Fruit fly (Drosophila melanogaster) whole organism, embryonic: ENCODE results near the gene mal.

Experiments used
- Atf6 ChIP-seq: fragments of 200-800 bp; sonication (Bioruptor generic); IDR thresholded peaks from 2 replicates; pipeline ENCODE4 v1.3.6; 2022; ENCODE audit warnings: missing biosample characterization, missing genetic modification characterization
- BEAF-32 ChIP-seq: fragments of 200-800 bp; sonication (Bioruptor generic); optimal IDR thresholded peaks from 3 replicates; lab custom pipeline; 2017; ENCODE audit warnings: missing biosample characterization, missing genetic modification characterization, mild to moderate bottlenecking, moderate library complexity, missing genetic modification reagents
- CG10979 ChIP-seq: fragments of 200-800 bp; sonication (Bioruptor generic); optimal IDR thresholded peaks from 2 replicates; lab custom pipeline; 2018; ENCODE audit warnings: missing biosample characterization, mild to moderate bottlenecking, missing genetic modification characterization, moderate library complexity
- CG11093 ChIP-seq: fragments of 200-800 bp; sonication (Bioruptor generic); IDR thresholded peaks from 3 replicates; pipeline ENCODE4 v1.3.6; 2022; ENCODE audit warnings: missing biosample characterization, missing genetic modification characterization
- CG12769 ChIP-seq: fragments of 200-800 bp; sonication (Bioruptor generic); optimal IDR thresholded peaks from 2 replicates; lab custom pipeline; 2019; ENCODE audit warnings: missing biosample characterization, mild to moderate bottlenecking, missing genetic modification characterization, moderate library complexity
- CG13287 ChIP-seq: fragments of 200-800 bp; sonication (Bioruptor generic); IDR thresholded peaks from 2 replicates; pipeline ENCODE4 v1.3.6; 2022; ENCODE audit warnings: missing biosample characterization, missing genetic modification characterization; ENCODE audit not compliant: partially characterized antibody
- CG13424 ChIP-seq: fragments of 200-800 bp; sonication (Bioruptor generic); optimal IDR thresholded peaks from 2 replicates; lab custom pipeline; 2019; ENCODE audit warnings: missing biosample characterization, mild to moderate bottlenecking, missing genetic modification characterization, moderate library complexity
- CG14710 ChIP-seq: fragments of 200-800 bp; sonication (Bioruptor generic); optimal IDR thresholded peaks from 3 replicates; lab custom pipeline; 2019; ENCODE audit warnings: missing biosample characterization, mild to moderate bottlenecking, missing genetic modification characterization, moderate library complexity
- CG1603 ChIP-seq: fragments of 200-800 bp; sonication (Bioruptor generic); optimal IDR thresholded peaks from 2 replicates; lab custom pipeline; 2019; ENCODE audit warnings: missing biosample characterization, mild to moderate bottlenecking, missing genetic modification characterization, moderate library complexity
- CG17385 ChIP-seq: fragments of 200-800 bp; sonication (Bioruptor generic); optimal IDR thresholded peaks from 3 replicates; lab custom pipeline; 2018; ENCODE audit warnings: missing biosample characterization, mild to moderate bottlenecking, missing genetic modification characterization
- CG17612 ChIP-seq: fragments of 200-800 bp; sonication (Bioruptor generic); IDR thresholded peaks from 2 replicates; pipeline ENCODE4 v1.3.6; 2022; ENCODE audit warnings: missing biosample characterization, missing genetic modification characterization
- CG2678 ChIP-seq: fragments of 200-800 bp; sonication (Bioruptor generic); optimal IDR thresholded peaks from 3 replicates; lab custom pipeline; 2019; ENCODE audit warnings: missing biosample characterization, mild to moderate bottlenecking, missing genetic modification characterization, moderate library complexity
- CG2712 ChIP-seq: fragments of 200-800 bp; optimal IDR thresholded peaks from 3 replicates; lab custom pipeline; 2019; ENCODE audit warnings: missing biosample characterization, mild to moderate bottlenecking, missing genetic modification characterization, moderate library complexity
- CG42726 ChIP-seq: fragments of 200-800 bp; sonication (Bioruptor generic); IDR thresholded peaks from 2 replicates; pipeline ENCODE4 v1.3.6; 2022; ENCODE audit warnings: missing biosample characterization, missing genetic modification characterization; ENCODE audit not compliant: partially characterized antibody
- CG6254 ChIP-seq: fragments of 200-800 bp; sonication (Bioruptor generic); optimal IDR thresholded peaks from 3 replicates; lab custom pipeline; 2017; ENCODE audit warnings: mild to moderate bottlenecking, missing biosample characterization, missing genetic modification reagents, missing genetic modification characterization
- CG7271 ChIP-seq: fragments of 200-800 bp; sonication (Bioruptor generic); optimal IDR thresholded peaks from 2 replicates; lab custom pipeline; 2018; ENCODE audit warnings: missing biosample characterization, mild to moderate bottlenecking, missing genetic modification characterization, moderate library complexity
- CG7839 ChIP-seq: fragments of 200-800 bp; sonication (Bioruptor generic); optimal IDR thresholded peaks from 3 replicates; lab custom pipeline; 2018; ENCODE audit warnings: missing biosample characterization, mild to moderate bottlenecking, missing genetic modification characterization, moderate library complexity
- CG9437 ChIP-seq: fragments of 200-800 bp; sonication (Bioruptor generic); optimal IDR thresholded peaks from 2 replicates; lab custom pipeline; 2018; ENCODE audit warnings: missing biosample characterization, mild to moderate bottlenecking, missing genetic modification characterization
- CG9797 ChIP-seq: fragments of 200-800 bp; sonication (Bioruptor generic); optimal IDR thresholded peaks from 3 replicates; lab custom pipeline; 2018; ENCODE audit warnings: missing biosample characterization, mild to moderate bottlenecking, missing genetic modification characterization
- CG9876 ChIP-seq: fragments of 200-800 bp; sonication (Bioruptor generic); optimal IDR thresholded peaks from 2 replicates; lab custom pipeline; 2016; ENCODE audit warnings: missing biosample characterization, missing genetic modification characterization
- CTCF ChIP-seq: fragments of 200-800 bp; sonication (Bioruptor generic); optimal IDR thresholded peaks from 2 replicates; lab custom pipeline; 2017; ENCODE audit warnings: missing biosample characterization, mild to moderate bottlenecking, missing genetic modification characterization, moderate library complexity
- D ChIP-seq, 2 experiments: fragments of 200-800 bp in 1 of 2; fragments of >200 bp in 1 of 2; sonication (Bioruptor generic) in 1 of 2; optimal IDR thresholded peaks; 2 replicates in 1 of 2; 3 replicates in 1 of 2; lab custom pipeline; 2017; ENCODE audit warnings: mild to moderate bottlenecking in 1 of 2, missing biosample characterization in 1 of 2, missing genetic modification characterization in 1 of 2, missing genetic modification reagents in 1 of 2
- Dref ChIP-seq: fragments of 200-800 bp; sonication (Bioruptor generic); IDR thresholded peaks from 2 replicates; pipeline ENCODE4 v1.3.6; 2022; ENCODE audit warnings: missing biosample characterization, missing genetic modification characterization
- GATAe ChIP-seq: fragments of 200-800 bp; sonication (Bioruptor generic); conservative IDR thresholded peaks from 2 replicates; pipeline ENCODE4 v1.3.6; 2022; ENCODE audit warnings: missing biosample characterization, missing genetic modification characterization
- Gsc ChIP-seq: fragments of 200-800 bp; sonication (Bioruptor generic); IDR thresholded peaks from 2 replicates; pipeline ENCODE4 v1.3.6; 2022; ENCODE audit warnings: missing biosample characterization, missing genetic modification characterization
- H15 ChIP-seq: fragments of 200-800 bp; sonication (Bioruptor generic); IDR thresholded peaks from 3 replicates; pipeline ENCODE4 v1.3.6; 2022; ENCODE audit warnings: missing biosample characterization, missing genetic modification characterization
- H2.0 ChIP-seq: fragments of 200-800 bp; sonication (Bioruptor generic); IDR thresholded peaks from 2 replicates; pipeline ENCODE4 v1.3.6; 2022; ENCODE audit warnings: missing biosample characterization, missing genetic modification characterization
- HmgD ChIP-seq: fragments of 200-800 bp; sonication (Bioruptor generic); optimal IDR thresholded peaks from 3 replicates; lab custom pipeline; 2016; ENCODE audit warnings: missing biosample characterization, missing genetic modification characterization
- Lhr ChIP-seq: fragments of 200-800 bp; sonication (Bioruptor generic); optimal IDR thresholded peaks from 3 replicates; lab custom pipeline; 2017; ENCODE audit warnings: mild to moderate bottlenecking, missing biosample characterization, missing genetic modification reagents, missing genetic modification characterization
- MESR4 ChIP-seq: fragments of 200-800 bp; sonication (Bioruptor generic); optimal IDR thresholded peaks from 2 replicates; lab custom pipeline; 2018; ENCODE audit warnings: missing biosample characterization, mild to moderate bottlenecking, missing genetic modification characterization, moderate library complexity
- Max ChIP-seq: fragments of 200-800 bp; sonication (Bioruptor generic); optimal IDR thresholded peaks from 2 replicates; lab custom pipeline; 2016; ENCODE audit warnings: missing biosample characterization, mild to moderate bottlenecking, missing genetic modification characterization
- NK7.1 ChIP-seq: fragments of 200-800 bp; sonication (Bioruptor generic); optimal IDR thresholded peaks from 3 replicates; lab custom pipeline; 2016; ENCODE audit warnings: missing biosample characterization, missing genetic modification characterization
- Nf-YA ChIP-seq: fragments of 200-800 bp; sonication (Bioruptor generic); IDR thresholded peaks from 2 replicates; pipeline ENCODE4 v1.3.6; 2022; ENCODE audit warnings: missing biosample characterization, missing genetic modification characterization
- Ravus ChIP-seq: fragments of 200-800 bp; sonication (Bioruptor generic); IDR thresholded peaks from 2 replicates; pipeline ENCODE4 v1.3.6; 2022; ENCODE audit warnings: missing biosample characterization, missing genetic modification characterization
- Scr ChIP-seq: fragments of 200-800 bp; sonication (Bioruptor generic); IDR thresholded peaks from 2 replicates; pipeline ENCODE4 v1.3.6; 2022; ENCODE audit warnings: missing biosample characterization, missing genetic modification characterization; ENCODE audit not compliant: partially characterized antibody
- Sox102F ChIP-seq: fragments of 200-800 bp; sonication (Bioruptor generic); optimal IDR thresholded peaks from 2 replicates; lab custom pipeline; 2018; ENCODE audit warnings: missing biosample characterization, mild to moderate bottlenecking, missing genetic modification characterization, moderate library complexity
- Spps ChIP-seq: fragments of 200-800 bp; sonication (Bioruptor generic); optimal IDR thresholded peaks from 2 replicates; lab custom pipeline; 2018; ENCODE audit warnings: missing biosample characterization, mild to moderate bottlenecking, missing genetic modification characterization
- bbx ChIP-seq: fragments of 200-800 bp; sonication (Bioruptor generic); IDR thresholded peaks from 2 replicates; pipeline ENCODE4 v1.3.6; 2022; ENCODE audit warnings: missing biosample characterization, missing genetic modification characterization; ENCODE audit not compliant: partially characterized antibody
- caup ChIP-seq: fragments of 200-800 bp; sonication (Bioruptor generic); optimal IDR thresholded peaks from 3 replicates; lab custom pipeline; 2017; ENCODE audit warnings: missing biosample characterization, mild to moderate bottlenecking, missing genetic modification characterization, moderate library complexity; ENCODE audit not compliant: severe bottlenecking
- crp ChIP-seq, 2 experiments: fragments of 200-800 bp; sonication (Bioruptor generic); optimal IDR thresholded peaks; 2 replicates in 1 of 2; 3 replicates in 1 of 2; lab custom pipeline; 2017; ENCODE audit warnings: missing biosample characterization in 2 of 2, missing genetic modification characterization in 2 of 2, mild to moderate bottlenecking in 1 of 2, moderate library complexity in 1 of 2
- pum ChIP-seq: fragments of 200-800 bp; sonication (Bioruptor generic); optimal IDR thresholded peaks from 2 replicates; lab custom pipeline; 2016; ENCODE audit warnings: missing biosample characterization, missing genetic modification characterization
- ranshi ChIP-seq: fragments of 200-800 bp; sonication (Bioruptor generic); IDR thresholded peaks from 2 replicates; pipeline ENCODE4 v1.3.6; 2022; ENCODE audit warnings: missing biosample characterization, missing genetic modification characterization
- so ChIP-seq: fragments of 200-800 bp; sonication (Bioruptor generic); IDR thresholded peaks from 3 replicates; pipeline ENCODE4 v1.3.6; 2022; ENCODE audit warnings: missing biosample characterization, missing genetic modification characterization
- sqz ChIP-seq: fragments of 200-800 bp; sonication (Bioruptor generic); optimal IDR thresholded peaks from 3 replicates; lab custom pipeline; 2018; ENCODE audit warnings: missing biosample characterization, mild to moderate bottlenecking, missing genetic modification characterization
- tap ChIP-seq: fragments of 200-800 bp; optimal IDR thresholded peaks from 3 replicates; lab custom pipeline; 2019; ENCODE audit warnings: missing biosample characterization, mild to moderate bottlenecking, missing genetic modification characterization, moderate library complexity
- unc-4 ChIP-seq: fragments of 200-800 bp; sonication (Bioruptor generic); IDR thresholded peaks from 2 replicates; pipeline ENCODE4 v1.3.6; 2022; ENCODE audit warnings: missing biosample characterization, missing genetic modification characterization; ENCODE audit not compliant: partially characterized antibody
- vvl ChIP-seq: fragments of 200-800 bp; sonication (Bioruptor generic); IDR thresholded peaks from 2 replicates; pipeline ENCODE4 v1.3.6; 2022; ENCODE audit warnings: missing biosample characterization, missing genetic modification characterization
- wek ChIP-seq: fragments of 200-800 bp; sonication (Bioruptor generic); optimal IDR thresholded peaks from 3 replicates; lab custom pipeline; 2018; ENCODE audit warnings: missing biosample characterization, mild to moderate bottlenecking, missing genetic modification characterization, moderate library complexity
- zfh1 ChIP-seq: fragments of 200-800 bp; sonication (Bioruptor generic); IDR thresholded peaks from 3 replicates; pipeline ENCODE4 v1.3.6; 2022; ENCODE audit warnings: missing biosample characterization, missing genetic modification characterization

mal gene

dm6 chrX:20391230-20391629 is 38.2 kb upstream of the mal start (continued):
- TF ChIP-seq CG7271 (tag; lab: Kevin White, UChicago) (no peak), pum (no peak), CG2712 (tag; lab: Kevin White, UChicago) (no peak), so (GFP tag; lab: Robert Waterston, UW) (no peak), Scr (GFP tag; lab: Robert Waterston, UW) (peak; percentile 17; the same call in 1 of the 2 replicates), BEAF-32 (peak; percentile 39), CG9437 (GFP tag; lab: Kevin White, UChicago) (no peak), CG17612 (no peak), caup (no peak), H15 (GFP tag; lab: Robert Waterston, UW) (0 out of 3 replicates have a peak, but pooled peaks have one; percentile 12), Nf-YA (GFP tag; lab: Robert Waterston, UW) (no peak), Gsc (GFP tag; lab: Robert Waterston, UW) (no peak), GATAe (GFP tag; lab: Robert Waterston, UW) (no peak), CG42726 (GFP tag; lab: Robert Waterston, UW) (no peak), wek (GFP tag; lab: Kevin White, UChicago) (no peak), Atf6 (GFP tag; lab: Robert Waterston, UW) (no peak), HmgD (GFP tag; lab: Kevin White, UChicago) (peak; percentile 11), NK7.1 (no peak), Sox102F (GFP tag; lab: Kevin White, UChicago) (no peak), ranshi (no peak), CG6254 (no peak), CG13287 (GFP tag; lab: Robert Waterston, UW) (peak; percentile 45; the same call in 1 of the 2 replicates), Max (GFP tag; lab: Kevin White, UChicago) (peak; percentile 78), crp (GFP tag; optimal IDR thresholded peaks at IDR 0.05; lab: Kevin White, UChicago) (peak in 1 of 2 experiments; percentile 74), CTCF (GFP tag; lab: Kevin White, UChicago) (peak; percentile 71), zfh1 (no peak), MESR4 (peak; percentile 66), bbx (GFP tag; lab: Robert Waterston, UW) (0 out of 2 replicates have a peak, but pooled peaks have one; percentile 34), CG11093 (no peak), vvl (GFP tag; lab: Robert Waterston, UW) (no peak), sqz (GFP tag; lab: Kevin White, UChicago) (no peak), CG7839 (tag; lab: Kevin White, UChicago) (no peak), unc-4 (GFP tag; lab: Robert Waterston, UW) (0 out of 2 replicates have a peak, but pooled peaks have one; percentile 16), Ravus (GFP tag; lab: Robert Waterston, UW) (no peak), CG9797 (GFP tag; lab: Kevin White, UChicago) (peak; percentile 80), Spps (tag; lab: Kevin White, UChicago) (no peak), Dref (GFP tag; lab: Robert Waterston, UW) (peak; percentile 36; the same call in 1 of the 2 replicates), CG10979 (tag; lab: Kevin White, UChicago) (no peak), CG17385 (GFP tag; lab: Kevin White, UChicago) (no peak), D (optimal IDR thresholded peaks at IDR 0.05; lab: Kevin White, UChicago) (no peak), D (GFP tag; optimal IDR thresholded peaks at IDR 0.05; lab: Kevin White, UChicago) (no peak), CG12769 (tag; lab: Kevin White, UChicago) (no peak), CG9876 (GFP tag; lab: Kevin White, UChicago) (no peak), CG14710 (tag; lab: Kevin White, UChicago) (peak; percentile 35), CG2678 (tag; lab: Kevin White, UChicago) (no peak), tap (tag; lab: Kevin White, UChicago) (no peak), CG1603 (peak; percentile 78), CG13424 (tag; lab: Kevin White, UChicago) (no peak), H2.0 (GFP tag; lab: Robert Waterston, UW) (no peak), Lhr (GFP tag; lab: Kevin White, UChicago) (peak; percentile 17)
